Worm (Caenorhabditis elegans) whole organism, late embryonic: ENCODE results near the gene F18A11.3.
"Not testable (repeated sequence)": the region's sequence is repeated elsewhere in the genome, so short reads cannot be mapped to it uniquely, and the experiment has no call there.

ENCODE experiments used
- ama-1 ChIP-seq: fragments of 150-350 bp; optimal IDR thresholded peaks from 2 replicates; lab custom pipeline; 2014
- ceh-31 ChIP-seq: sonication (generic microtip); optimal IDR thresholded peaks from 2 replicates; lab custom pipeline; 2016; ENCODE audit warnings: missing genetic modification characterization, missing compliant biosample characterization
- ceh-6 ChIP-seq: fragments of 200-800 bp; sonication (Bioruptor generic); optimal IDR thresholded peaks from 2 replicates; lab custom pipeline; 2018; ENCODE audit warnings: mild to moderate bottlenecking, missing genetic modification characterization, missing compliant biosample characterization
- che-1 ChIP-seq: sonication (generic microtip); optimal IDR thresholded peaks from 2 replicates; lab custom pipeline; 2016; ENCODE audit warnings: mild to moderate bottlenecking, missing genetic modification characterization, missing compliant biosample characterization
- lim-6 ChIP-seq: sonication (generic microtip); optimal IDR thresholded peaks from 2 replicates; lab custom pipeline; 2016; ENCODE audit warnings: missing genetic modification characterization, missing compliant biosample characterization
- lin-11 ChIP-seq: fragments of 200-800 bp; sonication (Bioruptor generic); optimal IDR thresholded peaks from 2 replicates; lab custom pipeline; 2018; ENCODE audit warnings: mild to moderate bottlenecking, missing genetic modification characterization, missing compliant biosample characterization
- tbx-2 ChIP-seq: sonication (generic microtip); optimal IDR thresholded peaks from 2 replicates; lab custom pipeline; 2016; ENCODE audit warnings: missing genetic modification characterization, missing compliant biosample characterization
- unc-86 ChIP-seq: sonication (generic microtip); optimal IDR thresholded peaks from 2 replicates; lab custom pipeline; 2016; ENCODE audit warnings: missing genetic modification characterization, missing compliant biosample characterization

- TF ChIP-seq ama-1 (lab: Kevin White, UChicago); lin-11; tbx-2; lim-6 (tag; lab: Kevin White, UChicago); che-1 (tag; lab: Kevin White, UChicago); ceh-6 (GFP tag; lab: Kevin White, UChicago); unc-86 (tag; lab: Kevin White, UChicago); ceh-31 (tag; lab: Kevin White, UChicago): not testable (repeated sequence)
Observed at ce11 chrII:13080607-13081006, 44.0 kb upstream of the F18A11.3 start, which contains the start of gene Y81G3A.2.
